Fruit fly (Drosophila melanogaster): ENCODE measurements around the gene CG9257.

The CG9257 gene

dm6 chr2L:21107651-21108489, 5.3 kb downstream of the CG9257 start (continued):
- TF ChIP-seq dan (GFP tag; IDR thresholded peaks at IDR 0.05), result no peak
- TF ChIP-seq Pdp1 (GFP tag; optimal IDR thresholded peaks at IDR 0.05), result peak in 1 of 2 experiments; percentile 31
- peak; percentile 42 for TF ChIP-seq gem (tag; optimal IDR thresholded peaks at IDR 0.05)
- TF ChIP-seq chinmo (GFP tag; IDR thresholded peaks at IDR 0.05; ENCODE audit: partially characterized antibody), result 0 out of 4 replicates have a peak, but pooled peaks have one; percentile 30
- no peak for TF ChIP-seq CG11085 (GFP tag; IDR thresholded peaks at IDR 0.05)
- no peak for TF ChIP-seq CG8290 (GFP tag; optimal IDR thresholded peaks at IDR 0.05)
- peak in 1 of 2 experiments; percentile 11 for TF ChIP-seq CG8290 (tag; optimal IDR thresholded peaks at IDR 0.05)
- no peak for TF ChIP-seq hth (optimal IDR thresholded peaks at IDR 0.05)
- peak; percentile 7 for TF ChIP-seq CG10147 (GFP tag; optimal IDR thresholded peaks at IDR 0.05)
- no peak for TF ChIP-seq HLH54F (GFP tag; optimal IDR thresholded peaks at IDR 0.05)
- no peak for TF ChIP-seq CG8765 (GFP tag; IDR thresholded peaks at IDR 0.05)
- peak; percentile 28; the same call in 1 of the 3 replicates for TF ChIP-seq CG34422 (GFP tag; IDR thresholded peaks at IDR 0.05)
- no peak for TF ChIP-seq CG7357 (GFP tag; IDR thresholded peaks at IDR 0.05)
- no peak for TF ChIP-seq Adf1 (GFP tag; IDR thresholded peaks at IDR 0.05)
- 0 out of 3 replicates have a peak, but pooled peaks have one; percentile 16 for TF ChIP-seq CG2199 (GFP tag; IDR thresholded peaks at IDR 0.05)
- TF ChIP-seq seq (GFP tag; IDR thresholded peaks at IDR 0.05), result no peak
- no peak for TF ChIP-seq Gug (GFP tag; IDR thresholded peaks at IDR 0.05)
- no peak for TF ChIP-seq CG17829 (tag; optimal IDR thresholded peaks at IDR 0.05)
- TF ChIP-seq CG2202 (tag; optimal IDR thresholded peaks at IDR 0.05), result no peak
- TF ChIP-seq lmd (GFP tag; IDR thresholded peaks at IDR 0.05), result no peak
- peak in 1 of 2 experiments; percentile 2 for TF ChIP-seq crp (GFP tag; optimal IDR thresholded peaks at IDR 0.05)
- no peak for TF ChIP-seq gfzf (GFP tag; optimal IDR thresholded peaks at IDR 0.05)
- peak in 1 of 2 experiments; percentile 32 for TF ChIP-seq Hr51 (GFP tag; optimal IDR thresholded peaks at IDR 0.05)
- TF ChIP-seq Scr (GFP tag; IDR thresholded peaks at IDR 0.05; ENCODE audit: partially characterized antibody), result peak; percentile 49
- no peak for TF ChIP-seq fd3F (GFP tag; optimal IDR thresholded peaks at IDR 0.05)
- no peak for TF ChIP-seq dimm (GFP tag; IDR thresholded peaks at IDR 0.05)
- TF ChIP-seq CG15514 (GFP tag; optimal IDR thresholded peaks at IDR 0.05), result peak; percentile 17
- peak; percentile 1 for TF ChIP-seq CG17359 (tag; optimal IDR thresholded peaks at IDR 0.05)
- TF ChIP-seq CG13287 (GFP tag; IDR thresholded peaks at IDR 0.05; ENCODE audit: partially characterized antibody), result peak; percentile 26; the same call in 1 of the 2 replicates
- no peak for TF ChIP-seq Dref (GFP tag; IDR thresholded peaks at IDR 0.05)
- TF ChIP-seq crol (GFP tag; IDR thresholded peaks at IDR 0.05), result 0 out of 2 replicates have a peak, but pooled peaks have one; percentile 9
- no peak for TF ChIP-seq nerfin-1 (tag; optimal IDR thresholded peaks at IDR 0.05)
- TF ChIP-seq CG7271 (tag; optimal IDR thresholded peaks at IDR 0.05), result peak; percentile 37
- peak in 1 of 2 experiments; percentile 37 for TF ChIP-seq bsh (GFP tag; optimal IDR thresholded peaks at IDR 0.05)
- no peak for TF ChIP-seq CG6683 (GFP tag; optimal IDR thresholded peaks at IDR 0.05)
- TF ChIP-seq CG34224 (GFP tag; IDR thresholded peaks at IDR 0.05; ENCODE audit: partially characterized antibody), result peak; percentile 34; the same call in 1 of the 3 replicates
- TF ChIP-seq CG12155 (GFP tag; optimal IDR thresholded peaks at IDR 0.05), result peak; percentile 5
- TF ChIP-seq CG1792 (GFP tag; optimal IDR thresholded peaks at IDR 0.05), result no peak
- TF ChIP-seq CG18599 (GFP tag; optimal IDR thresholded peaks at IDR 0.05), result no peak
- peak; percentile 8 for TF ChIP-seq Xbp1 (GFP tag; optimal IDR thresholded peaks at IDR 0.05)
- peak; percentile 15; the same call in 1 of the 2 replicates for TF ChIP-seq vvl (GFP tag; IDR thresholded peaks at IDR 0.05)
- no peak for TF ChIP-seq knrl (GFP tag; IDR thresholded peaks at IDR 0.05; ENCODE audit: partially characterized antibody)
- no peak for TF ChIP-seq Abd-B (GFP tag; optimal IDR thresholded peaks at IDR 0.05)

All from whole organism, embryonic.